Fruit fly (Drosophila melanogaster) ovary, adult (tissue): ENCODE measurements around the gene wdb.
A peak's percentile ranks its signal among the peaks of the same experiment; 100 is the strongest.

ENCODE experiments used
- CG17801 ChIP-seq: fragments of 200-800 bp; optimal IDR thresholded peaks from 2 replicates; lab custom pipeline; 2019; ENCODE audit warnings: missing biosample characterization, mild to moderate bottlenecking, missing genetic modification characterization, moderate library complexity; ENCODE audit not compliant: partially characterized antibody

The wdb gene

DNA sequence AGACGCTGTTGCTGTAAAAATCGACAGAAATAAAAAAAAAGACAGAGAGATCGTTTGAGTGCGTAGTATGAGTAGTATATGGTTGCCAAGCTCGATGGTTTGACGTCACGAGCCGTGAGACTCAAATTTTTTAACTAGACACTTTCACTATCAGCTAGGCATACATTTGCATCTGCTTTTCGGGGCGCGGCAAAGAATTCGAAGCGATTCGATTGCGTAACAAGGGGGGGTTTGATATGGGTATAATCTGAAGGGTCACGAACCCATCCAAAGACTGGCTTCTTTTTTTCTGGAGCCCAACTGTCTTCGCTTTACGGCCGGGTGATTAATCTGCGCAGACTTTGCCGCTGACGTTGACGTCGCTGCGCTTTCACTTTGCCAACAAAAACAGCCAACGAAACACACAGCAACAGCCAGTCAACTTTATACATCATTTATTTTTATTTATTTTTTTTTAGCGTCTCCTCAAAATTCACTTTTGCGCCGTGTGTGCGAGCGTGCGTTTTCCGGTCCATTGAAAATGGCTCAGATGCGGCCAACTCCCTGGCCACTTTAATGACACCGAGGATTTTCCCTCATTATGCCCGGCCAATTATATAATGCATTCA, 11.6 kb upstream of the wdb start:
- TF ChIP-seq CG17801: no peak

DNA sequence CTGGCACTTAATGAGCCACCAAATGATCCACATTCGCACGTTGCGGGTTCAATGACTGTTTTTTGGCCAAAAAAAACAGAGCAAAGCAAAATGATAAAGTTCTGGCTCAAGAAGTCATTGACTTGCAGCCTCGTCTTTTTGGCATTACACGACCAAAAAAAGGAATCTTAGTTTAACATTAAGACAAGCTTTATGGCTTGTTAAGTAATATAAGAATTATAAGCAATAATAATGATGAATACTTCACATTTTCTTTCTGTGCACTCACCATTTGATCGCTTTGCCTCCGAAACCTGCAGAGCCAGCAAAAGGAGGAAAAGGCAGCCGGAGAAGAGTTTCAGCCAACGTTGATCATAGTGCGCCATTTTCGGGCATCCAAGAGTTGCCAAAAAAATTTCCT, 11.1 kb upstream of the wdb start:
- TF ChIP-seq CG17801: no peak

DNA sequence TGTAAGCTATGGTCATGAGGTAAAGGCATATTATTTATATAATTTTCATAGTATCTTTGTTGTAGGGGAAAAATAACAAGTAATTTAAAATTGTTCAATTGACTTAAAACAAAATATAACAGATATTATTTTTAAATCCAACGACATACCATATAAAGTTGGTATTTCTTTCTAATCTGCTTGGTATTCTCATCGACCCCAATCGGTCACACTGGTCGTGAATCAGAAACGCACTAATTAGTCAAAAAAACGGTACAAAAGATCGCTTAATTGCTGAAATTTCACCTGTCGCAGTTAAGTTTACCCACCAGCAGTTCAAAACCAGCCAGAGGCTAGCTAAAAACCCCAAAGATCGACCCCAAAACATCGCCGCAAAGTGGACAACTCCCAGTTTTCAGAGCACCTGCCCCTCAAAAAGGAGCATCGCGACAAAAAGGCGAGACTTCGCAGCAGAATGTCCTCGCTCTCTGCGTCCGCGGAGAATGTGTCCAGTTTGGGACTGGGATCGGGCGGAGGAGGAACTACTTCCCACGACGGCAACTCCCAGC, 667 bp upstream of the wdb start, which contains the start of gene pins:
Gene pins, plus strand, starts transcription at position 207 of the 548 bp plus-strand sequence.
- TF ChIP-seq CG17801: no peak

DNA sequence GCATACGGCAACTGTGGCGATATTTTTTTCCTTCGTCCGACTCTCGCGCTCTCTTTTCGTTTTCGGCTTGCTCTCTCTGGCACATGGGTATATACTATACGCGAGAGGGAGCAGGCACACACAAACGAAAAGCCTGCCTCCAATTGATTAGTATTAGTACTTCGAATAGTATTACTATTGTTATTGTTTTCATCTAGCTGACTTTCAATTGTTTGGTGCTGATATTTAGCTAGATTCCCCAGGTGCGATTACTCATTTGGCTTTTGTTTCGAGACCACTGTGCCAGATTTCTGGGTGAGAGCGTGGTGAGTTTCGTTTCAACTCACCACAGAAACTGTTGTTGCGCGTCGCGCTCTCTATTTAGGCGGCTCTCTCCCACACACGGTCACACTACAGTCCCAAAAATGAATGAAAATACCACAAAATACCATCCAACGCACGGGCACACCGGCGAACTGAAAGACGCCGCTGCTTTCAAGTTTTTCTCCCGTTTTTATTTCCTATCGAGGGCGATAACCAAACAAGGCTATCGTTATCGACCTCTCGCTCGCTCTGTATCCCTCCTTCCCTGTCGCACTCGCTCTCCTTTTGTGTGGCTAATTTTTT, 675 bp downstream of the wdb start:
- TF ChIP-seq CG17801: peak; percentile 66

DNA sequence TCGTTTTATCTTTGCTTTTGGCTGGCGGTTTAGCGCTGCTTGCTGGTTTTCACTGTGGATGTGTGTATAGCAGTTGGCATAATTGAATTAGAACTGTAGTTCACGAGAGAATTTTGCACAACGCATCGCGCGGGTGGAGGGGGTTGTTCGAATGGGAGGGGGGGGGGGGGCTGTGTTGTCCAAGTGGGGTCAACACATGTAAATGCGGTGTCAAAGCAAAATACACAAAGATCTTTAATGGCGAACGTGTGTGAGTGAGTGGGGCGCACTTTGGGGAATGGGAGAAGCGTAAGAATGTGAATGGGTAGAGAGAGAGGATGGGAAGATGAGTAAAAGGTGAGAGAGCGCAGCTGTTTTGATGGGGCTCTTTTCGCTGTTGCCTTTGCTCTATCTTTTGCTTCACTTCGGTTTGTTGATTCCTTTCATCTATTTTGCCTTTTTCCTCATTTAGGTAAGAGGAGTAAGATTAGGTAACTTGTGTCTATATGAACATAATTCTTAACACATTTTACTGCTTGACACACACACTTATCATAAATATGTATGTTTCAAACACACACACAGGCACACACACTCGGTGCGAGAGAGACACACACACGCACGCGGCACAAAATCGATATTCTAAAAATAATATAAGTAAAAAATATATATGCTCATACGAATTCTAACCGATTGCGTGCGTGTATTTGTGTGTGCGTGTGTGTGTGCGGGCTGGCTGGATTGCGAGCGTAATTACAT, 1.6 kb downstream of the wdb start:
- no peak for TF ChIP-seq CG17801

DNA sequence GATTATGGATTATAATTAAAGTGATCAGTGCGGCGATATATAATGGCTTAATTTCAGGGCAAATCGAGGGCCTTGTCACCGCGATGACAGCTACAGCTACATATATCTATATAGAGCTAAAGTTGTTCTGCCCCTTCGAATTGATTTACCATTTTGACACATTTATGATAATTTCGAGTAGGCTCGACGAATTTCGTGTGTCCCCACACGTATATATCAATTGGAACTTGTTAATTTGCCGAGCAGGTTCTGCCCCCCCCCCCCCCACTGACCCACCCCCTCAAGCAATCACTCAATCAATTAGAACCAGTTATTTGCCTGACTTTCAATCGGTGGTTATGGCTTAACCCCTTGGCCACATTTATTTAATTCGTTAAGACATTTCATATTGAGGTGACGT, 2.6 kb downstream of the wdb start:
- no peak for TF ChIP-seq CG17801

DNA sequence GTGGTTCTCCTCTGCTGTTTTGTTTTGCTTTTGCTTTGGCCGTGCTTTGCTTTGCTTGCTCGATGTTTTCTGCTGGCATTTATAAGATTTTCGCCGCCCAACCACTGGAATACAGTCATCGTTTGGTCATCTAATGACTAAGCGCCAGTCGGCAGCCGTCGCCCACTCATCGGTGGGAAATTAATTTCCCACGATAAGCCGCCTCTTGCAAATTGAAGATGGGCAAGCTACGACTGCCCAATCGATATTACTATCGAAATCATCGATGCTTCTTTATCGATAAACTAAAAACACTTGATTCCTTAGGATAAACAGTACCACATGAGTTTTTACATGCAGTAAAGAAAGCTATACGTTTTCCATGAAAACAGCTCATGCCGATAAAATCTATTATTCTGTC, 11.3 kb downstream of the wdb start:
- no peak for TF ChIP-seq CG17801

DNA sequence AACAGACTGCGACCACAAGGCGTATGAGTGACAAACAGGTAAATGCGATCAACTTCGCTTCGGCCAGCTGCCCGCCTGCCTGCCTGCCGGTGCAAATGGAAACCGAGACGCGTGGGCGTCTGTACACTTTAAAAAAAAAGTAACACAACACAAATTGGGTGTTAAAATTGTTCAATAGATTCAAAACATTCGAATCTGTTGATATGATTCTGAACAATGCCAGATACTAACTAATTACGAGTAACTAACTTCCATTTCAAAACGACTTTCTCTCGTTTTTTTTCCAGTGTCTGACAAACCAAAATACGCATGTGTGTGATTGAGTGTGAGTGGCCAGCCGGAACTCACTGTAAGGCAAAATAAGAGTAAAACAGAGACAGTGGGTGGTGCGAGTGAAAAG, 12.3 kb downstream of the wdb start:
- TF ChIP-seq CG17801: no peak

DNA sequence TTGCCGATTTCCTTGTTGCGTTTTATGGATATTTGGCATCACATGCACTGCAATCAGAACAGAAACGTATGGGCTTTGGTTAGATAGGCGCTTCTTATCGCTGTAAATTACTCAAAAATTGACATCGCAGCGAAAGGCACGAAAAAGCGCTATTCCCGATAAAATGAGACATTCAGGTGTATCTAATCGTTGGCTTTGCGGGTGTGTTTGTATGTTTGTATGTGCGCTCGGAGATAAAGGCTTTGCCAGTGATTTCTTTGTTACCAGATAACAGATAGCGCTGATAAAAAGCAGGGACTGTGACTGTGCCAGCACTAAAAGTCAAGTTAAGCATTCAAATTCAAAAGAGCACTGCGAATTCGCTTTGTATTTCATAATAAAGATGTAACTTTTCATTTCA, 13.5 kb downstream of the wdb start:
- no peak for TF ChIP-seq CG17801

DNA sequence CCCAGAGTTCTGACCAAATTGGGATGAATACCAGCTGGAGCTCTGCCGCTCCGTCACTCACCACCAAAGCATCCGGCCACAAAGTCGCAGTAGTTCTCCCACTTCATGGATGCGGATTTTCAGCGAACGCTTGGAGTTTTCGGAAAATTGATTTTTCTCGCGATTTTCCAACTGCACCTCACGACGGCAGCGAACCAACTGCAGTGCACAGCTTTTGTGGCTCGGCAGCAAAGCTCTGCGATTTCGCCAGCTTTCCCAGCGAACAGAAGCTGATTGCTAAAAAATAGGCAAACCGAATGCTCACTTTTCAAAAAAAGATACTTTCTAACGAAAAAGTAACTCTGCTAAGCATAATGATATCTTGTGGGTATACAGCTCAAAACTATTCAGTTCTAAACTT, 20.9 kb downstream of the wdb start, which contains the start of gene CG5646:
Gene CG5646, minus strand, starts transcription at position 206 of the 400 bp plus-strand sequence.
- peak; percentile 69 for TF ChIP-seq CG17801

DNA sequence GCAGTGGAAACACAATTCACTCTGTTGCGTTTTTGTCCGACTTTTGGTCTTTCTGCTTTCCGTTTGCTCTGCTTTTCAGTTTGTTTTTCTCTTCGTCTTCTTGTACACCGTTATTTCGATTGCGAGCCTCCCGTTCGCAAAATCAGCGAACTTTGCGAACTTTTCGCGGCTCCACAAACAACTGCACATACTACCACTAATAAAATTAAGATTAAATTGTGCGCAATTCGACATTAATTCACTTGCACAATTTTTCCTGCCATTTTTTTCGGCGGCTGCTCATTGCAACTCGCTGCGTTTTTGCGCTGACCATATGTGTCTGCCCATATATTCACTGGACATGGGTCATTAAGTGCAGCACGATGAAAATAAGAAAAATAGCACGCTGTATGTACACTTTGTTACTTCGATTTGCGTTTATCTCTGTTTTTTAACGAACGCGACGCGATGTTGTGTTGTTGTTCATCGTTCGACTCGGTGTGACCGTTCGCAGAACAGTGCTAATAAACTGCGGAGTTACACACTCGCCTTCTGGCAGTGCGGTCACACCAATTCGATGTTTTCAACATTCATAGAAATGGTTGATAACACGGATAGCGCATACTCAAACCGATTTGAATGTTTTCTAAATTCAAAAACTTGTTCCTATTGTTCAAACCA, 23.3 kb downstream of the wdb start, which contains the start of gene Klp98A:
Gene Klp98A, minus strand, starts transcription at position 486 of the 660 bp plus-strand sequence.
- TF ChIP-seq CG17801: no peak

DNA sequence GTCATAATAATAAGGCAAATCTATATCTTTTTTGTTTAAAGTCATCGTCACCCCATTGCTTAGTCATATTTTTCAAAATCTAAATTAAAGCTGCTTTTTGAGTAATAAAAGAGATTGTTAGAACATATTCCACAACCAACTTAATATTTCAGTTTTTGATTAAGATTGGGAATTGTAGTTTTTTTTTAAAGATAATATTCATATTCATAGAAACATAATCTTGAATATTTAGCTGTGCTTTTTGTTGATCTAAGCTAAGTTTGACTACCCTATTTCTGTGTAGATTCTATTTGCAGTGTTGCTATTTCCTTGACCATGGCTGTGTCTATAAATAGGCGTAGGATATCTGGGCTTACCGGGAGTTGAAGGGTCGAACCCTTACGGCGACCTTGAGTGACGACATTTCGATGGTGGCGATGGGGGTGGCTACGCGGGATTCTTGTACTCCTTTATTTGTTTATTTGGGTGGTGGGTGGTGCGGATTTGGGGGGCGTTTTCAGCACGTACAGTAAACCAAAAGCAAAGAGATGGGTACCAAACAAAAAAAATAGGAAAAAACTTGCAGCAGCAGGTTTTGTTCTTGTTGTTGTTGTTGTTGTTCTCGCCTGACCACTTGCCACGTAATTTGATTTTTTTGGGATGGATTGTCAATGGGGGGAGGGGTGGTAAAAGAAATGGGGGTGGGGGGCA, 23.9 kb downstream of the wdb start:
- no peak for TF ChIP-seq CG17801

DNA sequence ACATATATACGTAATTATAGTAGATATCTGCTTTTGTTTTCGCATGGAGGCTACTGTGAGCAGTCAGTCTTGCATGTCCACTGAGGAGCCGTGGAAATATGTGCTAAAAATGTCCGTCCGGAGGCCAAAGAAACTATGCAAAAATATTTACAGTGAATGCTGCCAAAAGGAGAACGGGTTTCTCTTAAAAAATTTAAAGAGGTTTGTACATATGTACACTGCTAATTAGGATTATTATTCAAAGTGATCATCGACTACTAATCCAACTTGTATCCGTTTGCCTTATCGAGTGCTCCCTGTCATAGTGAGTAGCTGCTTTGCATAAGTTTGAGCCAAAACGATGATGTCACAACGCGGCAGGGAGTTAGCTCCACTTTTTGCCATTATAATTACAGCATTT, 25.1 kb downstream of the wdb start:
- TF ChIP-seq CG17801: no peak

DNA sequence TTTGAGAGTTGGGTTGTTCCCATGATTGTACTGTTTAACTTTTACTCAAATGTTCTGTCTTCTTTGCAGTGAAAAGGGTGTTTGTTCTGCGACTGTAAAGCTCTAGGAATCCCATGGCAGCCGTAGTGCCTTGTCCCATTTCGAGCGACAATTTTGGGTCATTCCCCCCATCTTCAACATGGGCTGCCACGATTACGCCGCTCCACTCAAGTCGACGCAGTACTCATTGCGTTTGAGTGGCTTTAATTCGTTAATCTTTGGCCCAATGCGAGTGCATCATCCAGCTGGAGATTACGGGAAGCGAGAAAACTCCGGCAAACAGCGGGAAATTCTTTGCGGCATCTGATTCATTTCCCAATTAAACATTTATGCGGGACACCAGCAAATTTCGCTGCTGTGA, 25.6 kb downstream of the wdb start:
- TF ChIP-seq CG17801: no peak

DNA sequence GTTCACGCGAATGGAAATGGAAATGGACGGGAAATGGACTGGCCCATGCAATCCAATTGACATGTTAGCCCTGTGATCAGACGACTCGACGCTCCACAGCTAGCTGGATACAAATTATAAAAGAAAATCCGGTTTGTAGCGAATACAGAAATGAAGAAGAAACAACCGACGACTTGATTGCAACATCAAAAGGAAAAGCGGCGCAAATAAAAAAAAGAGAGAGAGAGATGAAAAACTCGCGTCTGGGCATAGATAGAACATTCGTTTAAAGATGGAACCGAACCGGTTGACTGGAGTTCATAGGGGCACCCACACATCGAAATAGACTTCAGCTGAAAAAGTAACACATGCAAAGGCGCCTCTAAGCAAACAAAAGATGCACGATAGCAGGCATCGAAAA, 26.2 kb downstream of the wdb start:
- TF ChIP-seq CG17801: no peak

DNA sequence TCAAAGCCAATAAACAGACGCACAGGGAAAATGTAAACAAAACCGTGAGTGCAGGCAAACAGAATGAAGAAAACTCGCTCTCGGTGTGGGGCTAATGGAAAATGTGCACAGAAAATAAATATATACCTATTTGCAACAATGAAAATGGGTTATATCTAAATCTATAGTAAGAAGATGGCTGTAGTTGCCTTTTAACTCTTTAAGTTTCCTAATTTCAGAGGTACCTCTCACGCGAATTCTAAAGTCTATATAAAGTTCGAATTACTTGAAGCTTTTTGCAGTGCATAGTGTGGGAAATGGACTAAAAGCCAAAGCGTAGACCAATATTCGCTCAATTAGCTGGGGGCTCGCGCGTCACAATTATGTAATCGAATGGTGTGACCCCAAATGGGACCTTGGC, 27.1 kb downstream of the wdb start:
- TF ChIP-seq CG17801: peak; percentile 63
